Worm (Caenorhabditis elegans) whole organism, L4/young adult: ENCODE data around the gene rpt-3.

ENCODE experiments used
- W03F9.2 ChIP-seq: fragments of 150-350 bp; optimal IDR thresholded peaks from 2 replicates; lab custom pipeline; 2014; ENCODE audit warnings: missing biosample characterization, missing genetic modification characterization
- dao-5 ChIP-seq: sonication (generic microtip); optimal IDR thresholded peaks from 2 replicates; lab custom pipeline; 2016; ENCODE audit warnings: missing genotype, missing genetic modification characterization, moderate library complexity, missing compliant biosample characterization
- him-1 ChIP-seq: sonication (generic microtip); optimal IDR thresholded peaks from 2 replicates; lab custom pipeline; 2016; ENCODE audit warnings: missing genotype, missing genetic modification reagents, missing genetic modification characterization, missing compliant biosample characterization

Gene rpt-3

DNA sequence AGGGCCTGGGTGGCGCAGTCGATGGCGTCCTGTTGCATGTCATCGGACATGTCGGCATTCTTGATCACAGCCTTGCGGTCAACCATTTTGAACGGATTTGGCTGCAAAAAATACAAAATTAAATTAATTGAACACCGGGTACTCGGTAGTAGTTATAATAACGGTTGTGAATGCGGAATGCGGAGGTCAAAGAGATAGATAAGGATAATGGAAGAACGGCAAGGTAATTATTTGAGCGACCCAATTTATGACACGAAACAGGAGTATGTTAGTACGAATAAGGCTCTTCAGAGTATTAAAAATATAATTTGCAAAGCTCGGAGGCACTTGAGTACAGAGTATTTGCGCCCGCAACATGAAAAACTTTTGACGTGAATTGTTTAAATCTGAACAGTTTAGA is 25.9 kb upstream of the rpt-3 start, which contains the start of gene dlc-1:
Gene dlc-1, minus strand, starts transcription at position 101 of the 400 bp plus-strand sequence.
- no peak for TF ChIP-seq him-1 (tag; lab: Kevin White, UChicago)
- TF ChIP-seq dao-5, result no peak
- TF ChIP-seq W03F9.2 (tag; lab: Kevin White, UChicago), result no peak

DNA sequence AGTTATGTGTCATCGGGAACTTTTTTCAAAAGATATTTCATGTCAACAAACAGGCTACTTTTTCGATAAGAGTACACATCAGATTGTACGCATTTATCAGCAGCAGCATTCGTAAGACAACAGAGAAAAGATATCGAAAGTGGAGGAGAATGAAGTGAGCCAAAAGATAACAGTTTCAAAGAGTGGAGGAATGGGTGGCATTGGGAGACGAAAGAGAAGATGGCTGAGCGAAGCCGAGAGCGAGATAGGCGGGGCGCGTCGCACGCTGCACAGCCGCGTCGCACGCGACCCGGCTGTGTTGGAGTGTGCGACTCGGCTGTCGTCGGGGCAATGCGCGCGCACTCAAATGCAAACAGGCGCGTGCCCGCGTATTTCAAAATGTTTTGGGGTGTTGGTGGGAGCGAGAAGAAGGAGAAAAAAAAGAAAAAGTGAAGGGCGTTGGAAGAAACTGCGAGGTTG is 25.5 kb upstream of the rpt-3 start:
- TF ChIP-seq him-1 (tag; lab: Kevin White, UChicago), result peak; percentile 21
- TF ChIP-seq W03F9.2 (tag; lab: Kevin White, UChicago), result peak; percentile 47
- TF ChIP-seq dao-5, result no peak

DNA sequence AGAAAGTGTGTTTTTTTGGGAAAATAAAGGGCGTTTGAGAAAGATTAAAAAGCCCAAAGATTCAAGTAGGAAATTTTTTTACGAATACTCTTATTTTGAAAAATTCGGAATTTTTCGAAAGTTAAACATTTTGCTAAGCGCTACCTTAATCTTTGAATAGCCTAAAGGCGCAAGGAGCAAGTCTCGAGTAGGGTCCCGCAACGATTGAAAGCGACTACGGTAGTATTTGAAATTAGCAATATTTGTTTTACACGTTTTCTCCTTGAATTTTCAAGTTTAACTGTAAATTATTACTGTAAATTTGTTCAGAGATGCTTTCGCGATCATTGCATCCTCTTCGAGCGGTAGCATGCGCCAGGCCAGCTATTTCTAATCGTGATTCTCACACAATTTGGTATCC is 24.7 kb upstream of the rpt-3 start, which contains the start of gene nduf-2.2:
Gene nduf-2.2, plus strand, starts transcription at position 310 of the 400 bp plus-strand sequence.
- TF ChIP-seq dao-5 (no peak), him-1 (tag; lab: Kevin White, UChicago) (no peak), W03F9.2 (tag; lab: Kevin White, UChicago) (no peak)

DNA sequence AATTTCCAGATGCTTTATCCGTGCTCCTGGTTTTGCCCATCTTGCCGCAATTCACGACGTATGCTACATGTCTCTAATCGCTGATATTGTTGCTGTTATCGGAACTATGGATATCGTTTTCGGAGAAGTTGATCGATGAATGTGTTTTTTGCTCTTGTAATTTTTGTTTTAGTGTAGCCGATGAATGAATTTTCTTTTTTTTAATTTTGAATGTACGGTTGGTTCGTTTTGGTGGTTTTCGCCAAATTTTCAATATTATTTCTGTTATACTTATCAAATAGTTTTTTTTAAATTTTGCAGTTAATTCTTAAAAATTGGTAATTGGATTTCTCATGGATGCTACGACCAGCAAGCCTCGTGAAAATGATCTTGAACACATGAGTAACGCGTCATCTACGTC is 22.6 kb upstream of the rpt-3 start, which contains the start of gene T26A5.2:
Gene T26A5.2, plus strand, starts transcription at position 301 of the 400 bp plus-strand sequence.
- TF ChIP-seq W03F9.2 (tag; lab: Kevin White, UChicago) (no peak), him-1 (tag; lab: Kevin White, UChicago) (no peak), dao-5 (no peak)

DNA sequence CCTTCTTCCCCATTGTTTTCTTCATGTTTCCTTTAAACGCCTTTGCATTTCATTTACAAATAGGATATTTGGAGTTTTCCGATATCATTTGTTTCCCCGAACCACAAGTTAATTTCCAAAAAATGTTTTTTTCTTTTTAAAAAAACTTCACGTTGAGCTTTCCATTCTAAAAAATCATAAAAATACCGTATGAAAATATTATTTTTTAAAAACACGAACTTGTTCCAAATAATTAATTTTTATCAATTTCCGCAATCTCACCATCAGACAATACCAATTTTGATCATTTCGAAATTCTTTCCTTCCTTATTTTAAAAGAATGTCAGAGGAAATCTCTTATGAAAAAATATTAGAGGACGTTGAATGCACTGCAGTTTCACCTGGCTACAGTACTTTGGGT is 18.1 kb upstream of the rpt-3 start, which contains the start of gene wht-6:
Gene wht-6, plus strand, starts transcription at position 301 of the 400 bp plus-strand sequence.
- TF ChIP-seq dao-5 (no peak), W03F9.2 (tag; lab: Kevin White, UChicago) (no peak), him-1 (tag; lab: Kevin White, UChicago) (no peak)

DNA sequence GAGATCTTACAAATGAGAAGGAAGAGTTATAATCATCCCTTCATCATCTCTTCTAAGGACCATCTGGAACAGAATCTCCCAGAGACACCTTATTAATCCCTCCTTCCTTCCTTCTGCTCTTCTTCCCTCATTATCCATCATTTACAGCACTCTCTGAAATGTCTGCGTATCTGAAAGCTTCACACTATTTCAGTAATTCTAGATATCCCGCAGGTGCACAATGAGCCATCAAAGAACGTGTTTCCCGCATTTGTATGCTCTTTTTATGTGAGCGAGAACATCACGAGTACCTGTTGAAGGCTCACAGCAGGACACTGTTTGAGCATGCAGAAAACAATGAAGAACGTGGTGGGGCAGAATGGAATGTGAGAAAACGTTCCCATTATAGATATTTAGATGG is 13.2 kb upstream of the rpt-3 start:
- TF ChIP-seq dao-5 (no peak), W03F9.2 (tag; lab: Kevin White, UChicago) (no peak), him-1 (tag; lab: Kevin White, UChicago) (no peak)

DNA sequence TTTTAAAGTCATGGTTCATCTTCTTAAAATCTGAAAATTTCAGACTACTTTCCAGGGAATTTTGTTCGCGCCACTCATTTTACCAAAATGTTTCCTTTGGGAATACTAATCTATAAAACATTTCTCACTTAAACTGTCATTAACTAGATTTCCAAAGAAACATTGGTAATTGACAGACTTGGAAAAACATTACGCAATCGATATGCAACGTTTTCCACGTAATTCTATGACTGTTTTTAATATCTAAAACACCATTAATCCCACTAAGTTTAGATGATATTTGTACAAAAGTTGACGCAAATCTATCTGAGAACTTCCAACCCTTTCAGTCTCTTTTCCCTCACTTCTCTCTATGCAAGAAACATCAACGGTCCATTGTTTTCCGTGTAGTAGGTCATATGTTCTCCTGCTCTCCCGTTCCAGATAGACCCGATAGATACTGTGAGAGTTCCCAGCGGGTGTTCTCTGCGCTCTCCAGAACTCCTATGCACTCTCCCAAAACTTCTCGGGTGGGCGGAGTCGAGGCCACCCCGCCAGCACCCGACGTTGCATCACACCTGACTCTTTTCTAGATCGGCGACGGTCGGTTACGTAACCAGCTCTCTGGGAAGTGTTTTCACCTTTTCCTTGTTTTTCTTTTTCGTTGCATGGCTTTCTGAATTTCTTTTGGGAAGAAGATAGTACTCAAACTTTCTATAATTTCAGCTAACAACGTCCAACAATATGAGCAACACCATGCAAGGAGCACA is 11.2 kb upstream of the rpt-3 start, which contains the start of gene zip-8:
Gene zip-8, plus strand, starts transcription at position 700 of the 749 bp plus-strand sequence.
- TF ChIP-seq W03F9.2 (tag; lab: Kevin White, UChicago) (no peak), him-1 (tag; lab: Kevin White, UChicago) (no peak), dao-5 (no peak)

DNA sequence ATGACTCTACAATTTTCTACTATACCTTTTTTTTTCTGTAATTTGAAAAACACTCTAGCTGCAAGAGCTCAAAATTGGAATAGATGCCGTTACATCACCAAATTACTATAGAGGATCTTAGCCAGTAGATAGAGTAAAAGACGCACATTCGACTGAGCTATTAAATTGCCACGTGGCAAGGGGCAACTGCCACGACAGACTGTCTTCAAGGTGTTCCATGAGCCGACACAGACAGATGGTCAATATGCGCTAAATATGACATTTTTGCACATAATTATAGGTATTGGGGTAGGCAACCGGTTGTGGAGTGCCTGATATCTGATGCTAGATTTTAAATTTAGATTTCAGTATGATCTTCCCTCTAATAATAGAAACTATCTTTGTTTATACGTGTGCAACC is 10.2 kb upstream of the rpt-3 start:
- TF ChIP-seq dao-5, result no peak
- TF ChIP-seq W03F9.2 (tag; lab: Kevin White, UChicago), result no peak
- no peak for TF ChIP-seq him-1 (tag; lab: Kevin White, UChicago)

DNA sequence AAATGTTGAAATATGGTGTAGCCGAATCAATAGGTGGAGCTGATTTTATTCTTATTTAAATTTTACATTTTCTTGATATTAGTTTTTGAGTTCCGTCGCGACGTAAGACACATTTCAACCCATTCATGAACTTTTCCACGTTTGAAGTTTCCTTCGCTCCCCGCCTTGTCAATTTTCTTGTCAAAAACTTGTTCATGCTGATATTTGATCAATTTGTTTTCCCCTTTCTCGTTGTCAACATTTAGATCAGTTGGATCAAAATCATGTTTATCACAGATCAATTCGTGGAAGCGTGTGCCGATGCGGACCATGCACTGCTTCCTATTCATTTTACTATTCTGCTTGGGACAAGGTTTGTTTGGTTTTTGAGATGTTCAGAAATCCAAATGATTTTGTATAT is 6.7 kb upstream of the rpt-3 start, which contains the start of gene chtb-2:
Gene chtb-2, plus strand, starts transcription at position 301 of the 400 bp plus-strand sequence.
- TF ChIP-seq him-1 (tag; lab: Kevin White, UChicago), result no peak
- no peak for TF ChIP-seq W03F9.2 (tag; lab: Kevin White, UChicago)
- no peak for TF ChIP-seq dao-5

DNA sequence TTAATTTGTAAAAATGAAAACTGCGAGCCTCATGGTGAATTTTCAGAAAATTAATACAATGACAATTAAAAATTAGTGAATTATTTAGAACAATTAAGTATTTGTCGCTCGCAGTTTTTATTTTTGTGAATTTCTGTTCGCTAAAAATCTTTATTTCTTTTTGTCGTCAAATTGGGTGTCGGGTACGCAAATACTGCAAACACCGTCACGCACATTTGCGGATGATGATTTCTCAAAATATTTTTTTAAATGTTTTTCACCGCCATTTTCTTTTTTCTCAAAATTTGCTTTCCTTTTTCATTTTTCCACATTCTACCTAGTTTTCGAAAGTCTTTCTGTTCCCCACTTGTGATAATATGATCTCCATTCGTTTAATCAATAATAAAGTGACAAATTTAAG is 677 bp upstream of the rpt-3 start:
- TF ChIP-seq W03F9.2 (tag; lab: Kevin White, UChicago) (peak; percentile 64), him-1 (tag; lab: Kevin White, UChicago) (no peak)

DNA sequence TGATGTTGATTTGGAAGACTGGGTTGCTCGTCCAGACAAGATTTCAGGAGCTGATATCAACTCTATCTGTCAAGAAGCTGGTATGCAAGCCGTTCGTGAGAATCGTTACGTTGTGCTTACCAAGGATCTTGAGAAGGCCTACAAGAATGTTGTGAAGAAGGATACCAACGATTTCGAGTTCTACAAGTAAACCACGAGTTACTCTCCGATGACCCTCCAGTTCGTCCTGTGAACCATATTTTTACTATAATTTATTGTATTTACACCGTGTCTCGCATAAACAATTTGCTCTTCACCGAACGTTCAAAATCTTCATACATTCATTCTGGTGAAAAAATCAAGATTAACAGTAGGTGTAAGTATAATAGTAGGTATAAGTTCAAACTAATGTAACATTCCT is 1.4 kb downstream of the rpt-3 start:
- TF ChIP-seq W03F9.2 (tag; lab: Kevin White, UChicago) (no peak), him-1 (tag; lab: Kevin White, UChicago) (no peak), dao-5 (no peak)

DNA sequence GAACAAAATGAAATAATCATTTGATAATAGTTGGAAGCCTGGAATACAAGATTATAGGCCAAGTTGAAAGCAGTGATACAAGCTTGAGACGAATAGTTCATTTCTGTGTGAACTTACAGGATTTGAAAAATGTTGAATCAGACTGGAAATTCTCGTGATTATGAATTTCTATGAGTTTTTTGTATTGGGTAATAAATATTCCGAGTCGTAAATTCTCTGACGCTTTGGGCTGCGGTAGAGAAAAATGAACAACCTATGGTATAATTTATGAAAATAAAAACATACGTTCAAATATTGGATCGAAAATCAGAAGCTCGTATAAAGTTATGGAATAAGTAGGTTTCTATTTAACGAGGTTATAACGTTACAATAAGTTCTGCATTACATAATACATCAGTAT is 3.2 kb downstream of the rpt-3 start, which contains the start of gene srb-11:
Gene srb-11, minus strand, starts transcription at position 101 of the 400 bp plus-strand sequence.
- TF ChIP-seq him-1 (tag; lab: Kevin White, UChicago) (no peak), W03F9.2 (tag; lab: Kevin White, UChicago) (no peak), dao-5 (no peak)

DNA sequence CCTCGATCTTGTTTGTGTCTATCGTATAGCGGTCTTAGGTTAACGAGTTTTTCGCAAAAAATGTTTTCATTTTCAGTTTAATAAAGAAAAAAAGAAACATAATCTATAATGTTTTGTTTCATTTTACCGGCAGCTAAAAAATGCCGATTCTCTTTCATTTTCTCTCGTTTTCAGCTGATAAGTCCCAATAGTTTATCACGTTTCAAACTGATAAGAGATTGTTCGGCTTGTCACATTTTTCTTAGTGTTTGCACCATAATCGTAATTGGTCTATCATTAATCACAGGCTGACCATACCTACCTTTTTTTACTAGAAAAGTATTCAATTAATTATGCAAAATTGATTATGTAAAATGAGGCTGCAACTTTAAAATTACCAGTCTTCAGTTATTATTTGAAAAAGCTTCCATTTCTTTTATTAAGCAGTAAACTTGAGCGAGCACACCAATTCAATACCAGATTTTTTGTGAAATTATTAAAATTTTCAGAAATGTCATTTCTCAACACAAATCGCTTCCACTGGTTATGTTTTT is 5.7 kb downstream of the rpt-3 start, which contains the start of gene F23F12.13:
Gene F23F12.13, plus strand, starts transcription at position 483 of the 533 bp plus-strand sequence.
- TF ChIP-seq him-1 (tag; lab: Kevin White, UChicago) (no peak), W03F9.2 (tag; lab: Kevin White, UChicago) (no peak), dao-5 (no peak)

DNA sequence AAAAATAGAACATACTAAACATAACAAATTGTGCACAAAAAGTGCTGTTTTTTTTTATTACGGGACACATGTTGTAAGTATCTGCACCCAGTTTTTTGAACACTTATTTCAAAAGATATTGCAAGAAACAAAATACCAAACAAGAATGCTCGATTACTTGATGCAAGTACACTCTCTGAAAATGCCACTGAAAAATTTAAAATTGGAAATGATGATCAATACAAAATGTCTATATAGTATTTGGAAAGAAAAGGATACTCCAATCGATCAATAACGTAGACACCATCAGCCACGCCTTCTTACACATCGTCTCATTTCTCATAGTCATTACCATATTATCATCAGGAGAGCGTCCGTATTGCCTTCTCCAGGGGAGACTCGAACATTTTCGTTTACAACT is 8.6 kb downstream of the rpt-3 start, which contains the start of gene sdz-15:
Gene sdz-15, plus strand, starts transcription at position 301 of the 400 bp plus-strand sequence.
- TF ChIP-seq him-1 (tag; lab: Kevin White, UChicago) (no peak), dao-5 (no peak), W03F9.2 (tag; lab: Kevin White, UChicago) (no peak)
